Fruit fly (Drosophila melanogaster): Measurements from ENCODE around the gene Cpr72Ec.

Gene Cpr72Ec

DNA sequence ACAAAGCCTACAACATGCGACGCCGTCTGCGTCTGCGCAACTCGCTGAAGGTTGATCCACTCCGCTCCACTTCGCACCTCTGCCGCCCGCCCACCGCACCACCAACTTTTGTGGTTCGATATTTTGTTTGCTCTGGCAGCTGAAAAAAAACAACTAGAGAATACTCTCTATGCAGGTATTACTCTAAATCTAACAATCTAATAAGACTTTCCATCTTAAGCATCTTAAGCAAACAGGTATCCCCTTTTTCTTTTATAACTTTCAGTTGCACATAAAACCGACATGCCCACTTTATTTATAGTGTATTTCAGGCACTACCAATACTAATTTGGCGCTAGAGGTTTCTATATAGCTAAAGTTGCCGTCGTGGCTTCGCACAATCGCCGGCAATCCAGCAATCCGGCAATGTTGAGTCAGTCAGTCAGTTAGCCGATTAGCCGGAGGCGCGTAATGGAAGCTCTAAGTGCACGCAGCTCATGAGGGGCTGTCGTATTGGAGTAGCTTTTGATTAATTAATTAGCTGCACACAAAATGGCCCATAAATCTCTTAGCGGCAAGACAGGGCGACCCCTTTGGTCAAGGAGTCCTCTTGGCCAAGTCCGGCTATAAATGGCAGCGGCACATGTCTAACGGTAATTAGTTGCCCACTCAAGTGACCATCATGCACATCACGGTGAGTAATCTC is 38.8 kb downstream of the Cpr72Ec start, which contains the start of gene CG13058 (continued):
- TF ChIP-seq eg (GFP tag; IDR thresholded peaks at IDR 0.05) (peak; percentile 23; the same call in 1 of the 3 replicates), topi (GFP tag; optimal IDR thresholded peaks at IDR 0.05) (no peak), Smox (GFP tag; optimal IDR thresholded peaks at IDR 0.05) (no peak), Ets96B (tag; optimal IDR thresholded peaks at IDR 0.05) (peak; percentile 71), CG6163 (GFP tag; IDR thresholded peaks at IDR 0.05) (0 out of 3 replicates have a peak, but pooled peaks have one; percentile 42), CG32006 (GFP tag; optimal IDR thresholded peaks at IDR 0.05) (peak; percentile 85), salr (GFP tag; optimal IDR thresholded peaks at IDR 0.05) (peak; percentile 42 to 64), Eip78C (GFP tag) (peak; percentile 70), CG34406 (GFP tag; optimal IDR thresholded peaks at IDR 0.05) (no peak)

dm6 chr3L:16327776-16328175 is 39.4 kb downstream of the Cpr72Ec start, which contains the start of gene CG13038:
Gene CG13038, minus strand, starts transcription at chr3L:16327893.
- 0 out of 3 replicates have a peak, but pooled peaks have one; percentile 27 for TF ChIP-seq CG6163 (GFP tag; IDR thresholded peaks at IDR 0.05)
- TF ChIP-seq eg (GFP tag; IDR thresholded peaks at IDR 0.05), result peak; percentile 48
- no peak for TF ChIP-seq Eip93F (GFP tag; optimal IDR thresholded peaks at IDR 0.05)
- TF ChIP-seq Lpt (GFP tag; optimal IDR thresholded peaks at IDR 0.05), result no peak
- TF ChIP-seq svp (GFP tag), result peak; percentile 16
- TF ChIP-seq Gug (GFP tag; IDR thresholded peaks at IDR 0.05), result no peak
- no peak for TF ChIP-seq salr (GFP tag; optimal IDR thresholded peaks at IDR 0.05)
- no peak for TF ChIP-seq Smox (GFP tag; optimal IDR thresholded peaks at IDR 0.05)
- TF ChIP-seq CG7368 (GFP tag; optimal IDR thresholded peaks at IDR 0.05), result no peak
- peak in 1 of 2 experiments; percentile 15 for TF ChIP-seq ss (GFP tag; optimal IDR thresholded peaks at IDR 0.05)
- no peak for TF ChIP-seq Sox15 (GFP tag; optimal IDR thresholded peaks at IDR 0.05)
- no peak for TF ChIP-seq OdsH (GFP tag; optimal IDR thresholded peaks at IDR 0.05)
- no peak for TF ChIP-seq CG6808 (GFP tag; optimal IDR thresholded peaks at IDR 0.05)

dm6 chr3L:16326657-16327056 is 40.5 kb downstream of the Cpr72Ec start, which contains the start of the genes CG13040 and CG13039:
Gene CG13040, minus strand, starts transcription at chr3L:16326757.
Gene CG13039, minus strand, starts transcription at chr3L:16326762.
- TF ChIP-seq svp (GFP tag), result no peak
- no peak for TF ChIP-seq CG10669 (GFP tag; optimal IDR thresholded peaks at IDR 0.05)
- no peak for TF ChIP-seq CG4318 (GFP tag; optimal IDR thresholded peaks at IDR 0.05)
- no peak for TF ChIP-seq Hr4 (GFP tag; optimal IDR thresholded peaks at IDR 0.05)
- no peak for TF ChIP-seq Eip75B (GFP tag; optimal IDR thresholded peaks at IDR 0.05)
- no peak for TF ChIP-seq topi (GFP tag; optimal IDR thresholded peaks at IDR 0.05)
- TF ChIP-seq Sox14 (GFP tag; optimal IDR thresholded peaks at IDR 0.05), result no peak
- no peak for TF ChIP-seq CG8632 (GFP tag; optimal IDR thresholded peaks at IDR 0.05)

DNA sequence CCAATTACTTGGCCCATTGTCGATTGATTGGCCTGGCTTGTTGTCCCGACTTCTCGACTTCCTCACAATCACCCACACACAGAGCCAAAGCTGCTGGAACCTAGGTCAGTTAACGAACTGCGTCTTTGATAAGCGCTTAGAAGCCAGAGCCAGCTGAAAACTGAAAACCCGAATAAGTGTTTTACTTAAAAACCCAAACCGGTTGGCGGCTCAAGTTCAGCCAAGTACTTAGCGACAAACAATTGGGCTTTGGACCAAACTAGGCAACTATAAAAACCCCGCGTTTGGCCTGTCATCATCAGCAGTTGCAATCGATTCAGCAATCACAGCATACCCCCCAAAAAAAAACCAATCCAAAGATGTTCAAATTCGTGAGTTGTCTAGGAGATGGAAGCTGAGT is 43.8 kb downstream of the Cpr72Ec start, which contains the start of gene CG13059:
CG13059 (plus strand) TSS at position 301 of the 400 bp plus-strand sequence.
- TF ChIP-seq svp (GFP tag) (no peak), CG6792 (GFP tag; optimal IDR thresholded peaks at IDR 0.05) (no peak), CG4318 (GFP tag; optimal IDR thresholded peaks at IDR 0.05) (no peak), CG15336 (GFP tag; IDR thresholded peaks at IDR 0.05) (no peak), Met (GFP tag; optimal IDR thresholded peaks at IDR 0.05) (no peak), CG31627 (GFP tag; optimal IDR thresholded peaks at IDR 0.05) (no peak)

- no peak for TF ChIP-seq fkh (GFP tag; optimal IDR thresholded peaks at IDR 0.05)
- no peak for TF ChIP-seq CG31627 (GFP tag; optimal IDR thresholded peaks at IDR 0.05)
- no peak for TF ChIP-seq Met (GFP tag; optimal IDR thresholded peaks at IDR 0.05)
- no peak for TF ChIP-seq Sox14 (GFP tag; optimal IDR thresholded peaks at IDR 0.05)
- no peak for TF ChIP-seq eg (GFP tag; IDR thresholded peaks at IDR 0.05)
- no peak for TF ChIP-seq fd59A (GFP tag; optimal IDR thresholded peaks at IDR 0.05)
- no peak for TF ChIP-seq CG11902 (GFP tag; optimal IDR thresholded peaks at IDR 0.05)
- TF ChIP-seq pdm3 (GFP tag; optimal IDR thresholded peaks at IDR 0.05), result no peak
These were observed 46.0 kb downstream of the Cpr72Ec start, which contains the start of gene CG42718 for dm6 chr3L:16321172-16321571. Gene CG42718, minus strand, starts transcription at chr3L:16321272.
